Worm (Caenorhabditis elegans) whole organism, young adult: ENCODE measurements around the gene Y47D3A.31.

Experiments used
- B0336.3 ChIP-seq: fragments of 200-800 bp; sonication (Bioruptor generic); IDR thresholded peaks from 2 replicates; pipeline ENCODE4 v1.3.6; 2022; ENCODE audit warnings: missing genetic modification characterization, missing compliant biosample characterization
- F37B4.10 ChIP-seq: fragments of 200-800 bp; sonication (Bioruptor generic); IDR thresholded peaks from 2 replicates; pipeline ENCODE4 v1.3.6; 2022; ENCODE audit warnings: missing genetic modification characterization, missing compliant biosample characterization
- F49E8.2 ChIP-seq: sonication (generic microtip); optimal IDR thresholded peaks from 3 replicates; lab custom pipeline; 2017; ENCODE audit warnings: missing genetic modification characterization, mild to moderate bottlenecking, missing compliant biosample characterization, antibody characterized with exemption, moderate library complexity; ENCODE audit not compliant: insufficient read depth
- K11D2.4 ChIP-seq: fragments of 200-800 bp; sonication (Bioruptor generic); IDR thresholded peaks from 2 replicates; pipeline ENCODE4 v1.3.6; 2022; ENCODE audit warnings: missing genetic modification reagents, missing genetic modification characterization, missing compliant biosample characterization
- T26A5.8 ChIP-seq: sonication (generic microtip); optimal IDR thresholded peaks from 2 replicates; lab custom pipeline; 2016; ENCODE audit warnings: missing genetic modification characterization, missing compliant biosample characterization
- Y56A3A.18 ChIP-seq: fragments of 200-800 bp; sonication (Bioruptor generic); IDR thresholded peaks from 2 replicates; pipeline ENCODE4 v1.3.6; 2022; ENCODE audit warnings: missing genetic modification reagents, missing genetic modification characterization, missing compliant biosample characterization
- Y79H2A.3 ChIP-seq: fragments of 200-800 bp; sonication (Bioruptor generic); conservative IDR thresholded peaks from 2 replicates; pipeline ENCODE4 v1.3.6; 2022; ENCODE audit warnings: missing genetic modification reagents, missing genetic modification characterization, missing compliant biosample characterization
- atf-7 ChIP-seq: sonication (generic microtip); optimal IDR thresholded peaks from 2 replicates; lab custom pipeline; 2017; ENCODE audit warnings: mild to moderate bottlenecking, missing genetic modification characterization, missing compliant biosample characterization
- cebp-1 ChIP-seq, 2 experiments: fragments of 200-800 bp in 1 of 2; sonication (Bioruptor generic) in 1 of 2; sonication (generic microtip) in 1 of 2; IDR thresholded peaks in 1 of 2; optimal IDR thresholded peaks in 1 of 2; 2 replicates each; pipeline versions ENCODE4 v1.3.6 to Lab custom; 2017 to 2022; ENCODE audit warnings: missing compliant biosample characterization in 2 of 2, missing genetic modification characterization in 2 of 2, mild to moderate bottlenecking in 1 of 2, missing genetic modification reagents in 1 of 2, moderate library complexity in 1 of 2
- ceh-100 ChIP-seq: fragments of 200-800 bp; sonication (Bioruptor generic); IDR thresholded peaks from 2 replicates; pipeline ENCODE4 v1.3.6; 2022; ENCODE audit warnings: missing genetic modification reagents, missing genetic modification characterization, missing compliant biosample characterization
- ceh-27 ChIP-seq: fragments of 200-800 bp; sonication (Bioruptor generic); optimal IDR thresholded peaks from 2 replicates; lab custom pipeline; 2018; ENCODE audit warnings: mild to moderate bottlenecking, missing genetic modification characterization, moderate library complexity, missing compliant biosample characterization
- ceh-40 ChIP-seq: fragments of 200-800 bp; sonication (Bioruptor generic); IDR thresholded peaks from 2 replicates; pipeline ENCODE4 v1.3.6; 2022; ENCODE audit warnings: missing genetic modification characterization, missing compliant biosample characterization
- ceh-58 ChIP-seq: fragments of 200-800 bp; sonication (Bioruptor generic); IDR thresholded peaks from 2 replicates; pipeline ENCODE4 v1.3.6; 2022; ENCODE audit warnings: missing genetic modification characterization, missing compliant biosample characterization
- chd-7 ChIP-seq: sonication (generic microtip); optimal IDR thresholded peaks from 2 replicates; lab custom pipeline; 2016; ENCODE audit warnings: mild to moderate bottlenecking, missing genetic modification characterization, moderate library complexity, missing compliant biosample characterization
- egl-44 ChIP-seq: fragments of 200-800 bp; sonication (Bioruptor generic); IDR thresholded peaks from 2 replicates; pipeline ENCODE4 v1.3.6; 2022; ENCODE audit warnings: missing genetic modification reagents, missing genetic modification characterization, missing compliant biosample characterization
- egrh-3 ChIP-seq: fragments of 200-800 bp; sonication (Bioruptor generic); IDR thresholded peaks from 2 replicates; pipeline ENCODE4 v1.3.6; 2022; ENCODE audit warnings: missing genetic modification reagents, missing genetic modification characterization, missing compliant biosample characterization
- ekl-4 ChIP-seq: fragments of 200-800 bp; sonication (Bioruptor generic); IDR thresholded peaks from 2 replicates; pipeline ENCODE4 v1.3.6; 2022; ENCODE audit warnings: missing genetic modification reagents, missing genetic modification characterization, missing compliant biosample characterization
- ets-4 ChIP-seq: fragments of 200-800 bp; sonication (Bioruptor generic); optimal IDR thresholded peaks from 2 replicates; lab custom pipeline; 2018; ENCODE audit warnings: mild to moderate bottlenecking, missing genetic modification characterization, missing compliant biosample characterization
- hmg-1.2 ChIP-seq: fragments of 200-800 bp; sonication (Bioruptor generic); IDR thresholded peaks from 2 replicates; pipeline ENCODE4 v1.3.6; 2022; ENCODE audit warnings: missing genetic modification reagents, missing genetic modification characterization, missing compliant biosample characterization
- hsf-1 ChIP-seq: fragments of 200-800 bp; sonication (Bioruptor generic); IDR thresholded peaks from 2 replicates; pipeline ENCODE4 v1.3.6; 2022; ENCODE audit warnings: missing genetic modification reagents, missing genetic modification characterization, missing compliant biosample characterization
- lin-26 ChIP-seq: fragments of 200-800 bp; sonication (Bioruptor generic); IDR thresholded peaks from 2 replicates; pipeline ENCODE4 v1.3.6; 2022; ENCODE audit warnings: missing genetic modification reagents, missing genetic modification characterization, missing compliant biosample characterization
- madf-10 ChIP-seq: sonication (generic microtip); optimal IDR thresholded peaks from 2 replicates; lab custom pipeline; 2016; ENCODE audit warnings: mild to moderate bottlenecking, missing genetic modification characterization, missing compliant biosample characterization
- madf-3 ChIP-seq: fragments of 200-800 bp; sonication (Bioruptor generic); IDR thresholded peaks from 2 replicates; pipeline ENCODE4 v1.3.6; 2022; ENCODE audit warnings: missing genetic modification reagents, missing genetic modification characterization, missing compliant biosample characterization
- mxl-1 ChIP-seq: sonication (generic microtip); optimal IDR thresholded peaks from 2 replicates; lab custom pipeline; 2016; ENCODE audit warnings: missing genetic modification characterization, missing compliant biosample characterization
- nhr-90 ChIP-seq: sonication (generic microtip); optimal IDR thresholded peaks from 2 replicates; lab custom pipeline; 2016; ENCODE audit warnings: missing genotype, mild to moderate bottlenecking, missing genetic modification characterization, missing compliant biosample characterization
- pbrm-1 ChIP-seq: fragments of 200-800 bp; sonication (Bioruptor generic); IDR thresholded peaks from 2 replicates; pipeline ENCODE4 v1.3.6; 2022; ENCODE audit warnings: missing genetic modification reagents, missing genetic modification characterization, missing compliant biosample characterization
- pha-4 ChIP-seq: fragments of 150-350 bp; sonication (generic microtip); optimal IDR thresholded peaks from 2 replicates; lab custom pipeline; 2014; ENCODE audit warnings: missing biosample characterization, missing genetic modification reagents, missing genetic modification characterization
- repo-1 ChIP-seq: sonication (generic microtip); optimal IDR thresholded peaks from 2 replicates; lab custom pipeline; 2017; ENCODE audit warnings: mild to moderate bottlenecking, missing genetic modification characterization, missing compliant biosample characterization
- rpc-1 ChIP-seq, 2 experiments: fragments of 150-350 bp in 1 of 2; sonication (generic microtip) in 1 of 2; optimal IDR thresholded peaks; 2 replicates each; lab custom pipeline; 2014 to 2018; ENCODE audit warnings: missing biosample characterization in 1 of 2, missing genetic modification characterization in 1 of 2, missing genetic modification reagents in 1 of 2, missing genotype in 1 of 2
- snpc-4 ChIP-seq, 5 experiments: fragments of 150-350 bp in 1 of 5; sonication (generic microtip) in 4 of 5; optimal IDR thresholded peaks; 2 replicates each; lab custom pipeline; 2014 to 2018; ENCODE audit warnings: missing genetic modification characterization in 5 of 5, missing biosample characterization in 3 of 5, antibody characterized with exemption in 2 of 5, mild to moderate bottlenecking in 2 of 5, missing compliant biosample characterization in 2 of 5, missing genotype in 2 of 5, moderate library complexity in 2 of 5, missing genetic modification reagents in 1 of 5
- sptf-2 ChIP-seq: fragments of 200-800 bp; sonication (Bioruptor generic); optimal IDR thresholded peaks from 2 replicates; lab custom pipeline; 2018; ENCODE audit warnings: mild to moderate bottlenecking, missing genetic modification characterization, missing compliant biosample characterization
- zfh-2 ChIP-seq: fragments of 200-800 bp; sonication (Bioruptor generic); conservative IDR thresholded peaks from 2 replicates; pipeline ENCODE4 v1.3.6; 2022; ENCODE audit warnings: missing genetic modification reagents, missing genetic modification characterization, missing compliant biosample characterization
- ztf-22 ChIP-seq: fragments of 200-800 bp; sonication (Bioruptor generic); optimal IDR thresholded peaks from 2 replicates; lab custom pipeline; 2018; ENCODE audit warnings: mild to moderate bottlenecking, missing genetic modification characterization, moderate library complexity, missing compliant biosample characterization
- ztf-26 ChIP-seq: sonication (generic microtip); optimal IDR thresholded peaks from 2 replicates; lab custom pipeline; 2017; ENCODE audit warnings: missing genetic modification characterization, missing compliant biosample characterization

The Y47D3A.31 gene

ce11 chrIII:11185483-11186115, 28.6 kb upstream of the Y47D3A.31 start (continued):
- no peak for TF ChIP-seq ztf-22
- peak; percentile 75 for TF ChIP-seq madf-10 (tag; lab: Kevin White, UChicago)
- peak; percentile 77 for TF ChIP-seq egrh-3 (GFP tag; lab: Robert Waterston, UW)
- TF ChIP-seq atf-7, result no peak
- no peak for TF ChIP-seq ceh-40 (GFP tag; lab: Robert Waterston, UW)
- TF ChIP-seq B0336.3 (GFP tag; lab: Robert Waterston, UW), result 0 out of 2 replicates have a peak, but pooled peaks have one; percentile 15
- no peak for TF ChIP-seq Y56A3A.18 (GFP tag; lab: Robert Waterston, UW)
- TF ChIP-seq egl-44 (GFP tag; lab: Robert Waterston, UW), result 0 out of 2 replicates have a peak, but pooled peaks have one; percentile 11
- TF ChIP-seq F49E8.2 (tag; lab: Kevin White, UChicago), result no peak
- TF ChIP-seq pbrm-1 (GFP tag; lab: Robert Waterston, UW), result no peak
- TF ChIP-seq madf-3, result no peak
- TF ChIP-seq Y79H2A.3 (GFP tag; lab: Robert Waterston, UW), result no peak
- no peak for TF ChIP-seq lin-26 (GFP tag; lab: Robert Waterston, UW)
- TF ChIP-seq snpc-4 (GFP tag; optimal IDR thresholded peaks at IDR 0.05; lab: Kevin White, UChicago), result no peak
- TF ChIP-seq snpc-4 (tag; optimal IDR thresholded peaks at IDR 0.05; lab: Kevin White, UChicago), result peak in 2 of 4 experiments; percentile 16 to 33
- TF ChIP-seq hmg-1.2 (GFP tag; lab: Robert Waterston, UW), result peak; percentile 17; the same call in 1 of the 2 replicates

- TF ChIP-seq K11D2.4 (no peak), T26A5.8 (no peak), zfh-2 (peak; percentile 85), chd-7 (no peak), lin-26 (GFP tag; lab: Robert Waterston, UW) (peak; percentile 61; the same call in 1 of the 2 replicates), egrh-3 (GFP tag; lab: Robert Waterston, UW) (peak; percentile 59), ceh-27 (GFP tag; lab: Kevin White, UChicago) (no peak), ceh-100 (GFP tag; lab: Robert Waterston, UW) (no peak), Y79H2A.3 (GFP tag; lab: Robert Waterston, UW) (no peak), ekl-4 (GFP tag; lab: Robert Waterston, UW) (no peak)
These were observed 18.7 kb upstream of the Y47D3A.31 start for ce11 chrIII:11175642-11176217.

- TF ChIP-seq rpc-1 (optimal IDR thresholded peaks at IDR 0.05; lab: Kevin White, UChicago) (no peak), rpc-1 (tag; optimal IDR thresholded peaks at IDR 0.05; lab: Kevin White, UChicago) (no peak), sptf-2 (GFP tag; lab: Kevin White, UChicago) (no peak), ztf-26 (tag; lab: Kevin White, UChicago) (no peak), cebp-1 (GFP tag; IDR thresholded peaks at IDR 0.05; lab: Robert Waterston, UW) (no peak), cebp-1 (tag; optimal IDR thresholded peaks at IDR 0.05; lab: Kevin White, UChicago) (no peak), F37B4.10 (GFP tag; lab: Robert Waterston, UW) (no peak), mxl-1 (tag; lab: Kevin White, UChicago) (no peak), repo-1 (tag; lab: Kevin White, UChicago) (no peak), pha-4 (no peak), hsf-1 (GFP tag; lab: Robert Waterston, UW) (no peak), ets-4 (GFP tag; lab: Kevin White, UChicago) (no peak), ceh-58 (GFP tag; lab: Robert Waterston, UW) (no peak), madf-10 (tag; lab: Kevin White, UChicago) (no peak), nhr-90 (tag; lab: Kevin White, UChicago) (no peak)
These were observed 15.3 kb upstream of the Y47D3A.31 start for ce11 chrIII:11172232-11172713.
